Fruit fly (Drosophila melanogaster): ENCODE results near the gene CG13375.
A peak's percentile ranks its signal among the peaks of the same experiment; 100 is the strongest.

Gene CG13375

dm6 chrX:245802-246201 lies 49.0 kb downstream of the CG13375 start, which contains the start of the genes CG3038 and G9a (continued):
- TF ChIP-seq fd96Cb (tag; optimal IDR thresholded peaks at IDR 0.05), result no peak
- TF ChIP-seq BEAF-32 (GFP tag; optimal IDR thresholded peaks at IDR 0.05), result peak; percentile 94
- TF ChIP-seq Mes4 (GFP tag; optimal IDR thresholded peaks at IDR 0.05), result peak; percentile 25
- TF ChIP-seq CG6813 (GFP tag; optimal IDR thresholded peaks at IDR 0.05), result no peak
- no peak for TF ChIP-seq tap (tag; optimal IDR thresholded peaks at IDR 0.05)
- TF ChIP-seq al (GFP tag; IDR thresholded peaks at IDR 0.05), result no peak
- TF ChIP-seq nmo (GFP tag; optimal IDR thresholded peaks at IDR 0.05), result peak; percentile 72
- no peak for TF ChIP-seq CG13123 (GFP tag; optimal IDR thresholded peaks at IDR 0.05)
- no peak for TF ChIP-seq fd102C (GFP tag; optimal IDR thresholded peaks at IDR 0.05)
- no peak for TF ChIP-seq pnt (GFP tag; optimal IDR thresholded peaks at IDR 0.05)
- no peak for TF ChIP-seq CG17361 (GFP tag; IDR thresholded peaks at IDR 0.05)
- no peak for TF ChIP-seq wdn (GFP tag; IDR thresholded peaks at IDR 0.05)
- TF ChIP-seq CG5180 (GFP tag; optimal IDR thresholded peaks at IDR 0.05), result no peak
- peak; percentile 79 for TF ChIP-seq Myb (GFP tag; optimal IDR thresholded peaks at IDR 0.05)
- TF ChIP-seq CG17829 (tag; optimal IDR thresholded peaks at IDR 0.05), result peak; percentile 63
- TF ChIP-seq grau (tag; optimal IDR thresholded peaks at IDR 0.05), result peak; percentile 31
- no peak for TF ChIP-seq Drgx (GFP tag; IDR thresholded peaks at IDR 0.05)
- peak; percentile 44 for TF ChIP-seq Antp (GFP tag; optimal IDR thresholded peaks at IDR 0.05)
- TF ChIP-seq ap (GFP tag; IDR thresholded peaks at IDR 0.05), result no peak
- no peak for TF ChIP-seq CG10274 (GFP tag; optimal IDR thresholded peaks at IDR 0.05)
- no peak for TF ChIP-seq Elba2 (GFP tag; optimal IDR thresholded peaks at IDR 0.05)
- TF ChIP-seq pros (GFP tag; optimal IDR thresholded peaks at IDR 0.05), result peak; percentile 1
- no peak for TF ChIP-seq MBD-R2 (GFP tag; IDR thresholded peaks at IDR 0.05)
- TF ChIP-seq CG3995 (GFP tag; optimal IDR thresholded peaks at IDR 0.05), result peak; percentile 84
- TF ChIP-seq Taf1 (GFP tag; IDR thresholded peaks at IDR 0.05), result no peak
- no peak for TF ChIP-seq Sox102F (GFP tag; optimal IDR thresholded peaks at IDR 0.05)
- no peak for TF ChIP-seq CG34422 (GFP tag; IDR thresholded peaks at IDR 0.05)
- TF ChIP-seq Kr (GFP tag; optimal IDR thresholded peaks at IDR 0.05), result no peak
- peak; percentile 99 for TF ChIP-seq Sry-δ (GFP tag; optimal IDR thresholded peaks at IDR 0.05)
- TF ChIP-seq pzg (GFP tag; optimal IDR thresholded peaks at IDR 0.05), result peak; percentile 97
- no peak for TF ChIP-seq tup (GFP tag; optimal IDR thresholded peaks at IDR 0.05)
- TF ChIP-seq scrt (GFP tag; optimal IDR thresholded peaks at IDR 0.05), result peak; percentile 46
- no peak for TF ChIP-seq fru (optimal IDR thresholded peaks at IDR 0.05)
- peak; percentile 4 for TF ChIP-seq Bdp1 (GFP tag; optimal IDR thresholded peaks at IDR 0.05)
- no peak for TF ChIP-seq CG17385 (GFP tag; optimal IDR thresholded peaks at IDR 0.05)
- TF ChIP-seq CG13894 (tag; optimal IDR thresholded peaks at IDR 0.05), result peak; percentile 72
- TF ChIP-seq Dp (GFP tag; optimal IDR thresholded peaks at IDR 0.05), result peak; percentile 57
- peak; percentile 31 for TF ChIP-seq CG15696 (tag; optimal IDR thresholded peaks at IDR 0.05)
- no peak for TF ChIP-seq CG2202 (tag; optimal IDR thresholded peaks at IDR 0.05)
- no peak for TF ChIP-seq CG4854 (GFP tag; optimal IDR thresholded peaks at IDR 0.05)
- TF ChIP-seq D (optimal IDR thresholded peaks at IDR 0.05), result no peak
- TF ChIP-seq D (GFP tag; optimal IDR thresholded peaks at IDR 0.05), result peak; percentile 11
- no peak for TF ChIP-seq CG8388 (GFP tag; optimal IDR thresholded peaks at IDR 0.05)
- TF ChIP-seq GATAe (GFP tag; conservative IDR thresholded peaks at IDR 0.05), result no peak
- TF ChIP-seq CG15479 (GFP tag; optimal IDR thresholded peaks at IDR 0.05), result no peak
- peak; percentile 57 for TF ChIP-seq MESR4 (GFP tag; optimal IDR thresholded peaks at IDR 0.05)
- no peak for TF ChIP-seq kni (GFP tag; optimal IDR thresholded peaks at IDR 0.05)
- peak; percentile 96 for TF ChIP-seq ewg (GFP tag; optimal IDR thresholded peaks at IDR 0.05)
- no peak for TF ChIP-seq corto (GFP tag; optimal IDR thresholded peaks at IDR 0.05)
- peak; percentile 46 for TF ChIP-seq CG10147 (GFP tag; optimal IDR thresholded peaks at IDR 0.05)
- TF ChIP-seq btn (GFP tag; optimal IDR thresholded peaks at IDR 0.05), result no peak
